Worm (Caenorhabditis elegans) whole organism, young adult: ENCODE measurements around the gene cyp-43A1.
A peak's percentile ranks its signal among the peaks of the same experiment; 100 is the strongest.

Experiments used
- C06A6.2 ChIP-seq: fragments of 200-800 bp; sonication (Bioruptor generic); conservative IDR thresholded peaks from 2 replicates; pipeline ENCODE4 v1.3.6; 2022; ENCODE audit warnings: missing genetic modification characterization, missing compliant biosample characterization
- K12H6.12 ChIP-seq: fragments of 200-800 bp; sonication (Bioruptor generic); optimal IDR thresholded peaks from 2 replicates; lab custom pipeline; 2018; ENCODE audit warnings: mild to moderate bottlenecking, missing genetic modification characterization, missing compliant biosample characterization
- Y56A3A.18 ChIP-seq: fragments of 200-800 bp; sonication (Bioruptor generic); IDR thresholded peaks from 2 replicates; pipeline ENCODE4 v1.3.6; 2022; ENCODE audit warnings: missing genetic modification reagents, missing genetic modification characterization, missing compliant biosample characterization
- akir-1 ChIP-seq: fragments of 200-800 bp; sonication (Bioruptor generic); optimal IDR thresholded peaks from 2 replicates; lab custom pipeline; 2018; ENCODE audit warnings: mild to moderate bottlenecking, missing genetic modification characterization, moderate library complexity, missing compliant biosample characterization
- aptf-2 ChIP-seq: fragments of 200-800 bp; sonication (Bioruptor generic); conservative IDR thresholded peaks from 2 replicates; pipeline ENCODE4 v1.3.6; 2022; ENCODE audit warnings: missing genetic modification reagents, missing genetic modification characterization, missing compliant biosample characterization
- atf-7 ChIP-seq: sonication (generic microtip); optimal IDR thresholded peaks from 2 replicates; lab custom pipeline; 2017; ENCODE audit warnings: mild to moderate bottlenecking, missing genetic modification characterization, missing compliant biosample characterization
- athp-1 ChIP-seq: sonication (generic microtip); optimal IDR thresholded peaks from 2 replicates; lab custom pipeline; 2017; ENCODE audit warnings: mild to moderate bottlenecking, missing genetic modification characterization, missing compliant biosample characterization
- attf-5 ChIP-seq: fragments of 200-800 bp; sonication (Bioruptor generic); optimal IDR thresholded peaks from 2 replicates; lab custom pipeline; 2018; ENCODE audit warnings: mild to moderate bottlenecking, missing genetic modification characterization, missing compliant biosample characterization
- bed-1 ChIP-seq: fragments of 200-800 bp; sonication (Bioruptor generic); IDR thresholded peaks from 2 replicates; pipeline ENCODE4 v1.3.6; 2022; ENCODE audit warnings: missing genetic modification reagents, missing genetic modification characterization, missing compliant biosample characterization
- ccch-3 ChIP-seq: fragments of 200-800 bp; sonication (Bioruptor generic); optimal IDR thresholded peaks from 2 replicates; lab custom pipeline; 2018; ENCODE audit warnings: mild to moderate bottlenecking, missing genetic modification characterization, missing compliant biosample characterization
- cebp-1 ChIP-seq, 2 experiments: fragments of 200-800 bp in 1 of 2; sonication (Bioruptor generic) in 1 of 2; sonication (generic microtip) in 1 of 2; IDR thresholded peaks in 1 of 2; optimal IDR thresholded peaks in 1 of 2; 2 replicates each; pipeline versions ENCODE4 v1.3.6 to Lab custom; 2017 to 2022; ENCODE audit warnings: missing compliant biosample characterization in 2 of 2, missing genetic modification characterization in 2 of 2, mild to moderate bottlenecking in 1 of 2, missing genetic modification reagents in 1 of 2, moderate library complexity in 1 of 2
- cebp-2 ChIP-seq: fragments of 200-800 bp; sonication (Bioruptor generic); IDR thresholded peaks from 2 replicates; pipeline ENCODE4 v1.3.6; 2022; ENCODE audit warnings: missing genetic modification characterization, missing compliant biosample characterization
- chd-7 ChIP-seq: sonication (generic microtip); optimal IDR thresholded peaks from 2 replicates; lab custom pipeline; 2016; ENCODE audit warnings: mild to moderate bottlenecking, missing genetic modification characterization, moderate library complexity, missing compliant biosample characterization
- dox-1 ChIP-seq: fragments of 200-800 bp; sonication (Bioruptor generic); IDR thresholded peaks from 2 replicates; pipeline ENCODE4 v1.3.6; 2022; ENCODE audit warnings: missing genetic modification reagents, missing genetic modification characterization, missing compliant biosample characterization
- dpl-1 ChIP-seq: fragments of 150-350 bp; optimal IDR thresholded peaks from 2 replicates; lab custom pipeline; 2014; ENCODE audit warnings: missing biosample characterization, missing genetic modification reagents, missing genetic modification characterization
- egl-18 ChIP-seq: fragments of 200-800 bp; sonication (Bioruptor generic); IDR thresholded peaks from 2 replicates; pipeline ENCODE4 v1.3.6; 2022; ENCODE audit warnings: missing genetic modification reagents, missing genetic modification characterization, missing compliant biosample characterization
- egrh-3 ChIP-seq: fragments of 200-800 bp; sonication (Bioruptor generic); IDR thresholded peaks from 2 replicates; pipeline ENCODE4 v1.3.6; 2022; ENCODE audit warnings: missing genetic modification reagents, missing genetic modification characterization, missing compliant biosample characterization
- ekl-4 ChIP-seq: fragments of 200-800 bp; sonication (Bioruptor generic); IDR thresholded peaks from 2 replicates; pipeline ENCODE4 v1.3.6; 2022; ENCODE audit warnings: missing genetic modification reagents, missing genetic modification characterization, missing compliant biosample characterization
- gei-17 ChIP-seq: fragments of 200-800 bp; sonication (Bioruptor generic); optimal IDR thresholded peaks from 2 replicates; lab custom pipeline; 2018; ENCODE audit warnings: mild to moderate bottlenecking, missing genetic modification characterization, missing compliant biosample characterization
- hmg-1.2 ChIP-seq: fragments of 200-800 bp; sonication (Bioruptor generic); IDR thresholded peaks from 2 replicates; pipeline ENCODE4 v1.3.6; 2022; ENCODE audit warnings: missing genetic modification reagents, missing genetic modification characterization, missing compliant biosample characterization
- let-526 ChIP-seq: fragments of 200-800 bp; sonication (Bioruptor generic); IDR thresholded peaks from 2 replicates; pipeline ENCODE4 v1.3.6; 2022; ENCODE audit warnings: missing genetic modification reagents, missing genetic modification characterization, missing compliant biosample characterization
- let-607 ChIP-seq, 2 experiments: fragments of 200-800 bp in 1 of 2; sonication (Bioruptor generic) in 1 of 2; sonication (generic microtip) in 1 of 2; optimal IDR thresholded peaks; 2 replicates each; lab custom pipeline; 2016 to 2018; ENCODE audit warnings: mild to moderate bottlenecking in 2 of 2, missing compliant biosample characterization in 2 of 2, missing genetic modification characterization in 2 of 2, moderate library complexity in 2 of 2, missing genotype in 1 of 2
- lin-35 ChIP-seq, 3 experiments: fragments of 150-350 bp in 2 of 3; sonication (generic microtip) in 1 of 3; optimal IDR thresholded peaks; 2 replicates each; lab custom pipeline; 2014 to 2018; ENCODE audit warnings: missing biosample characterization in 3 of 3, missing genetic modification characterization in 3 of 3, missing genetic modification reagents in 3 of 3
- lin-54 ChIP-seq: fragments of 200-800 bp; sonication (Bioruptor generic); optimal IDR thresholded peaks from 2 replicates; lab custom pipeline; 2018; ENCODE audit warnings: mild to moderate bottlenecking, missing genetic modification characterization, missing compliant biosample characterization
- madf-10 ChIP-seq: sonication (generic microtip); optimal IDR thresholded peaks from 2 replicates; lab custom pipeline; 2016; ENCODE audit warnings: mild to moderate bottlenecking, missing genetic modification characterization, missing compliant biosample characterization
- madf-8 ChIP-seq: fragments of 200-800 bp; sonication (Bioruptor generic); conservative IDR thresholded peaks from 2 replicates; pipeline ENCODE4 v1.3.6; 2022; ENCODE audit warnings: missing genetic modification reagents, missing genetic modification characterization, missing compliant biosample characterization
- mcd-1 ChIP-seq: fragments of 200-800 bp; sonication (Bioruptor generic); IDR thresholded peaks from 2 replicates; pipeline ENCODE4 v1.3.6; 2022; ENCODE audit warnings: missing genetic modification reagents, missing genetic modification characterization, missing compliant biosample characterization
- mel-28 ChIP-seq: sonication (generic microtip); optimal IDR thresholded peaks from 2 replicates; lab custom pipeline; 2016; ENCODE audit warnings: borderline replicate concordance, mild to moderate bottlenecking, missing genetic modification characterization, missing compliant biosample characterization
- mes-4 ChIP-seq: sonication (generic microtip); optimal IDR thresholded peaks from 2 replicates; lab custom pipeline; 2016; ENCODE audit warnings: missing genotype, missing genetic modification characterization, missing compliant biosample characterization
- nfyb-1 ChIP-seq: fragments of 200-800 bp; sonication (Bioruptor generic); IDR thresholded peaks from 2 replicates; pipeline ENCODE4 v1.3.6; 2022; ENCODE audit warnings: missing genetic modification reagents, missing genetic modification characterization, missing compliant biosample characterization
- nhr-179 ChIP-seq: sonication (generic microtip); optimal IDR thresholded peaks from 2 replicates; lab custom pipeline; 2016; ENCODE audit warnings: mild to moderate bottlenecking, missing genetic modification characterization, missing compliant biosample characterization
- nhr-27 ChIP-seq: fragments of 200-800 bp; sonication (Bioruptor generic); optimal IDR thresholded peaks from 2 replicates; lab custom pipeline; 2018; ENCODE audit warnings: mild to moderate bottlenecking, missing genetic modification characterization, moderate library complexity, missing compliant biosample characterization
- pha-4 ChIP-seq: fragments of 150-350 bp; sonication (generic microtip); optimal IDR thresholded peaks from 2 replicates; lab custom pipeline; 2014; ENCODE audit warnings: missing biosample characterization, missing genetic modification reagents, missing genetic modification characterization
- repo-1 ChIP-seq: sonication (generic microtip); optimal IDR thresholded peaks from 2 replicates; lab custom pipeline; 2017; ENCODE audit warnings: mild to moderate bottlenecking, missing genetic modification characterization, missing compliant biosample characterization
- sptf-2 ChIP-seq: fragments of 200-800 bp; sonication (Bioruptor generic); optimal IDR thresholded peaks from 2 replicates; lab custom pipeline; 2018; ENCODE audit warnings: mild to moderate bottlenecking, missing genetic modification characterization, missing compliant biosample characterization
- zfh-2 ChIP-seq: fragments of 200-800 bp; sonication (Bioruptor generic); conservative IDR thresholded peaks from 2 replicates; pipeline ENCODE4 v1.3.6; 2022; ENCODE audit warnings: missing genetic modification reagents, missing genetic modification characterization, missing compliant biosample characterization
- ztf-18 ChIP-seq: sonication (generic microtip); optimal IDR thresholded peaks from 2 replicates; lab custom pipeline; 2016; ENCODE audit warnings: missing genotype, mild to moderate bottlenecking, missing genetic modification characterization, missing compliant biosample characterization
- ztf-6 ChIP-seq: fragments of 200-800 bp; sonication (Bioruptor generic); IDR thresholded peaks from 2 replicates; pipeline ENCODE4 v1.3.6; 2022; ENCODE audit warnings: missing genetic modification reagents, missing genetic modification characterization, missing compliant biosample characterization

The cyp-43A1 gene

DNA sequence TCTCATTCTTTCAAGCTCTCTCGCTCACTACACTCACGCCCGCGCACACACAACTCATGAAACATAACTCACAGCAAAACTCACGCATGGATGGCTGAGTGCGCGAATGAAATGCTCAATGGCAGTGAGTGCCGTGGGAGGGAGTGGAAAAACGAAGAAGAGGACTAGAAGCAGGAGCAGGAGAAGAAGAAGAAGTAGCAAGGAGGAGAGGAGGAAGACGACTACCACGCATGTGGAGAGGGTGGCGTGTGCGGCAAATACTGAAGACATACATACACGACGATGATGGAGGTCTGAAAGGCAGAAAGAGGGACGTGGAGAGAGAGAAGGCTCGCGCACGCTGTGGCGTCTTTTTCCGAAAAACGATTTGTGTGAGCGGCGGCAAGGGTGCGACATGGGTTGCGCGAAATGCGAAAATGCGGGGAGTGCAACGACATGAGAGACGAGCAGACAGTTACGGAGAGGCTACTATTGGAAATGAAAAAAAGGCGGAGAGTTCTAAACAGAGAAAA, 14.7 kb downstream of the cyp-43A1 start (continued):
- TF ChIP-seq aptf-2 (GFP tag; lab: Robert Waterston, UW) (no peak), mcd-1 (GFP tag; lab: Robert Waterston, UW) (peak; percentile 49), lin-35 (GFP tag; optimal IDR thresholded peaks at IDR 0.05; lab: Kevin White, UChicago) (peak in 1 of 3 experiments; percentile 60), repo-1 (tag; lab: Kevin White, UChicago) (peak; percentile 7), chd-7 (peak; percentile 65), zfh-2 (GFP tag; lab: Robert Waterston, UW) (peak; percentile 93), ztf-18 (tag; lab: Kevin White, UChicago) (peak; percentile 33), let-607 (tag; optimal IDR thresholded peaks at IDR 0.05; lab: Kevin White, UChicago) (no peak), nhr-179 (no peak), cebp-1 (GFP tag; IDR thresholded peaks at IDR 0.05; lab: Robert Waterston, UW) (no peak), cebp-1 (tag; optimal IDR thresholded peaks at IDR 0.05; lab: Kevin White, UChicago) (peak; percentile 67), hmg-1.2 (GFP tag; lab: Robert Waterston, UW) (peak; percentile 19), ekl-4 (no peak), egrh-3 (GFP tag; lab: Robert Waterston, UW) (no peak), mes-4 (no peak), dox-1 (GFP tag; lab: Robert Waterston, UW) (peak; percentile 42; the same call in 1 of the 2 replicates), lin-54 (GFP tag; lab: Kevin White, UChicago) (peak; percentile 12), atf-7 (tag; lab: Kevin White, UChicago) (peak; percentile 4), pha-4 (no peak), athp-1 (tag; lab: Kevin White, UChicago) (no peak), madf-10 (peak; percentile 46), gei-17 (GFP tag; lab: Kevin White, UChicago) (peak; percentile 13), let-526 (no peak), nfyb-1 (GFP tag; lab: Robert Waterston, UW) (peak; percentile 69), ztf-6 (GFP tag; lab: Robert Waterston, UW) (peak; percentile 15; the same call in 1 of the 2 replicates), attf-5 (GFP tag; lab: Kevin White, UChicago) (peak; percentile 26), K12H6.12 (tag; lab: Kevin White, UChicago) (peak; percentile 76), C06A6.2 (GFP tag; lab: Robert Waterston, UW) (no peak), cebp-2 (GFP tag; lab: Robert Waterston, UW) (no peak), madf-8 (GFP tag; lab: Robert Waterston, UW) (no peak), ccch-3 (no peak)

DNA sequence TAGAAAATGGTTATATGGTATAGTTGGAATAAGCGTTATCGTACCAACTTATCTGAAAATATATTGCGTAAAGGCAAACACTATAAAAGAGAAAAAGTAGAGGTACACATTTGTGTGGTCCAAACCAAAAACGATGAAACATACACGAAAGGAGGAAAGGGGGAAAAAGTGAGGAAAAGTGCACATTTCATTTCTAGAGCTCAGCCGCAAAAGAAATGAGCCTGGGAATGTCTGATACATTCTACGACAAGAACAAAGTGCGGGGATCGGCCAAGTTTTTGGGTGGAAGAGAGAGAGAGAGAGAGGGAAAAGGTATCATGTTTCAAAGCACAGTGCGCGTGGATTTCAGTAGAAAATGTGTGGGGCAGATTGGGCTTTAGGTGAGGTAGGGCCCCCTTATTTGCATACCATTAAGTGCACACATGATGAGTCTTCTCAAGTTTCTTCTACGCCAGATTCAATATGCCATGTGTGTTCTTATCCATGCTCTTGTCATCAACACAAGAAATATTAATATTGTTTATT, 19.5 kb downstream of the cyp-43A1 start, which contains the start of gene rgs-6:
Gene rgs-6, minus strand, starts transcription at position 51 of the 525 bp plus-strand sequence.
- TF ChIP-seq nhr-27 (tag; lab: Kevin White, UChicago) (no peak), sptf-2 (GFP tag; lab: Kevin White, UChicago) (no peak), mel-28 (no peak), bed-1 (GFP tag; lab: Robert Waterston, UW) (no peak), egl-18 (GFP tag; lab: Robert Waterston, UW) (no peak), pha-4 (no peak), dpl-1 (GFP tag; lab: Kevin White, UChicago) (no peak), nfyb-1 (GFP tag; lab: Robert Waterston, UW) (no peak), akir-1 (GFP tag; lab: Kevin White, UChicago) (no peak), Y56A3A.18 (GFP tag; lab: Robert Waterston, UW) (no peak)
- TF ChIP-seq, all 124 proteins: peak for 0
